Fruit fly (Drosophila melanogaster): ENCODE results near the gene Mes2.
A peak's percentile ranks its signal among the peaks of the same experiment; 100 is the strongest.

Mes2 gene

DNA sequence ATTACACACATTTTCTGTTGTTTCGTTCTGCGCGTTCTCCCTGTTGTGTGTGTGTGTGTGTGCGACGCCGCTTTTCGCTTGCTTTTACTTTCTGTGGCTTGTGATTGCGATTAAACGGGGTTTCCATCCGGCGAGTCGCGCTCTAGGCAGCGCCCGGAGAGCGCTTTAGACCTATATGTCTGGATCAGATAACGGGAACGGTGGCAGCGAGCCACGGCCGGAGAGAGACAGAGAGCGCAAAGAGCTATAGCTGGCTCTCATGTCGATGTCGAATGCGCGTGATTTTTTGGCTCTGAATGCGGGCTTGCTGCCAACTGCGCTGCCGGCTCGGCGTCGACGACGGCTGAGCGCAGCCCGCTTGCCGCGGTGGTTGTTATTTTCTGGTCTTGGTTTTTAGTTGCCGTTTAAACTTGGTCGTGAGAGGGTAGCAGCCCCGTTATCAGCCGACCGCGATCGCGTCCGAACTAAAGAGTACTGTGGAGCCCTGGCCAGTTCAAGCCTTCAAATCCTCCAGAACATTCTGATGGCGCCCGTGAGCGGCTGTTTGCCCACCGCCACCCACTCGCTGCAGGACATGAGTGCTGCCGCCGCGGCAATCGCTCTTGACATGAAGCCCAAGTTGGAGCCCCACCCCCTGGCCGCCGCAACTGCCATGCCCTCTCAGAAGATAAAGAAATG lies at the start of gene Mes2:
TSS of gene Mes2 (plus strand) at position 394 of the 678 bp plus-strand sequence.
- TF ChIP-seq EcR (GFP tag; optimal IDR thresholded peaks at IDR 0.05) (no peak), Dll (optimal IDR thresholded peaks at IDR 0.05) (peak; percentile 86), psq (optimal IDR thresholded peaks at IDR 0.05) (no peak), CG8478 (optimal IDR thresholded peaks at IDR 0.05) (no peak), pan (optimal IDR thresholded peaks at IDR 0.05) (no peak), usp (GFP tag; optimal IDR thresholded peaks at IDR 0.05) (no peak)

DNA sequence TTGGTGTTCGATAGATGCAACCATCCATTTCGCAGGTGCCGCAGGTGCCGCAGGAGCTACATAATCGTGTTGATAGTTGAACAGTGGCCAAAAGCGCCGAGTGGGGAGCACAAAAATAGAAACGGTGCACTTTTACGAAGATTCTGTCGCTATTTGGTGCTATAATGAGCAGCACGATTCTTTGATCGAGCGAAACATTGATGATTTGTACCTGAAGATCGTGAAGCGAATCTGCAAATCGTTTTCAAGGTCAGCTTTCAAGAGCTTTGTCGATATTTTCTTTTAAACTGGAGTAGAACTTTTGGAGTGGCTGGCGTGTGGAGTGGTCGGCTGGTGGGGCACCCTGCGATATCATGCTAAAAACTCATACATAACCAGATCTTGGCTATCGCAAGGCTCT lies 47.0 kb upstream of the Mes2 start, which contains the start of gene CG11131:
TSS of gene CG11131 (plus strand) at position 301 of the 400 bp plus-strand sequence.
- no peak for TF ChIP-seq Dll (optimal IDR thresholded peaks at IDR 0.05)
- no peak for TF ChIP-seq psq (optimal IDR thresholded peaks at IDR 0.05)
- no peak for TF ChIP-seq EcR (GFP tag; optimal IDR thresholded peaks at IDR 0.05)
- no peak for TF ChIP-seq CG8478 (optimal IDR thresholded peaks at IDR 0.05)
- TF ChIP-seq usp (GFP tag; optimal IDR thresholded peaks at IDR 0.05) = no peak
- TF ChIP-seq pan (optimal IDR thresholded peaks at IDR 0.05) = no peak

DNA sequence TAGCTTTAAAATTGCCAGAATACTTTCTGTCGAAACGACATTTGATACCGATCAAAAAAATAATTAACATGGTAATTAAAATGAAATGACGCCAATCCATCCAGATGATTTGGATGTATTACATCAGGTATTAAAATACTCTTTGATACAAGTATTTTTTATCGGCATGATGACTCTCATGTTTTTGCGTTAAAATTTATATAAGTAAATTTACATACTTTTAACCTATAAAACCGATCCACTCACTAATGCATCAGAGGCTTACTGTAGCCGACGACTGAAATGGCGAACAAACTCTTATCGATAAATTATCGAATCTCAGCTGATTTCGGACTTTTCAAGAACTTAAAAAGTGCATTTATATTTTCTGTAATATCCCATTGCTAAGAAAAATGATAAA lies 43.8 kb upstream of the Mes2 start, which contains the start of gene BoYb:
TSS of gene BoYb (plus strand) at position 301 of the 400 bp plus-strand sequence.
- TF ChIP-seq Dll (optimal IDR thresholded peaks at IDR 0.05) = no peak
- no peak for TF ChIP-seq psq (optimal IDR thresholded peaks at IDR 0.05)
- TF ChIP-seq EcR (GFP tag; optimal IDR thresholded peaks at IDR 0.05) = no peak
- no peak for TF ChIP-seq usp (GFP tag; optimal IDR thresholded peaks at IDR 0.05)
- no peak for TF ChIP-seq CG8478 (optimal IDR thresholded peaks at IDR 0.05)
- no peak for TF ChIP-seq pan (optimal IDR thresholded peaks at IDR 0.05)

- TF ChIP-seq EcR (GFP tag; optimal IDR thresholded peaks at IDR 0.05) (no peak), pan (optimal IDR thresholded peaks at IDR 0.05) (no peak), psq (optimal IDR thresholded peaks at IDR 0.05) (no peak), CG8478 (optimal IDR thresholded peaks at IDR 0.05) (no peak), Dll (optimal IDR thresholded peaks at IDR 0.05) (no peak), usp (GFP tag; optimal IDR thresholded peaks at IDR 0.05) (no peak)
Measured at dm6 chr3L:22909325-22909904, 36.0 kb upstream of the Mes2 start.

DNA sequence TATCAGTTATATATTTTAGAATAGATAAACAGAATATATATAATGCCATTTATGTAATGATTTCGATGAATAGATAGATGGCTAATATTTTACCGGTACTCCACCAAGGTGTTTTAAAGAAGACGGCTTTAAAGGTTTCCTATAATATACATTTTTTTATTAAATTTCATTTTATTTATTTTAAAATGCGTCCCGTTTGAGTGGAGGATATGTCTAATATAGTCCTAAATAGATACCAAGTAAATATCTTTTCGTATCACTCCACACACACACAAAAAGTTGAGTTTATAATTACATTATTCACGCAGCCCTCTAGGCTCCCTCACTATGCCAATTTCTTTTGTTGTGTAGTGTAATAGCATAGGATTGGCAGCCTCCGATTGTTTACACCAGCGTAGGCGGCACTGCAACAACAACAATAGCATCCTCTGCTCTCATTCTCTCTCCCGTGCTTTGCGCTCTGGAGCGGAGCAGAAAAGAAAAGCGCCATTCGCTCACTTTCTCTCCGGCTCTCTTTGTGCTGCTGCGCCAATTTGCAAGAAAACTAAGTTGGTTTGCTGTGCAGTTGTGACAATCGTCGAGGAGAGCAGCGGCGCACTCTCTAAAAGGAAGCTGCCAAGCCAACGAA lies 35.4 kb upstream of the Mes2 start, which contains the start of gene CG12768:
TSS of gene CG12768 (plus strand) at position 578 of the 628 bp plus-strand sequence.
- no peak for TF ChIP-seq usp (GFP tag; optimal IDR thresholded peaks at IDR 0.05)
- no peak for TF ChIP-seq pan (optimal IDR thresholded peaks at IDR 0.05)
- TF ChIP-seq CG8478 (optimal IDR thresholded peaks at IDR 0.05) = no peak
- TF ChIP-seq Dll (optimal IDR thresholded peaks at IDR 0.05) = peak; percentile 83

DNA sequence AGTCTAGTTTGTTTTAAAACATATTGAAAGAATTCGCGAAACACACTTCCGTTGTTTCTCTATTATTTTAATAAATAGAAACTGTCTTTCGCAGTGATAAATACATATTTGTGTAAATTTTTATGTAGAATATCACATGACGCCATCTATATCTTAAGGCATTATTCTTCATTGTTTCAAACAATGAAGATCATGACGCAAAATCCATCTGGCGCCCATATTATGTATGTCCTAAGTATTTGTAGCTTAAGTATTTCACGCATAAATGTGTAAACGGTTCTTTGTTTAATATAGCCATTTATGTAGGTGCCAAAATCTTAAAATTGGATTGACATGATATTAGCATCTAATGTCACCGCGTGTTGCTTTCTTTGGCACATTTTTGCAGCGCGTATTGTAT lies 5.2 kb upstream of the Mes2 start:
- TF ChIP-seq Dll (optimal IDR thresholded peaks at IDR 0.05) = no peak
- TF ChIP-seq EcR (GFP tag; optimal IDR thresholded peaks at IDR 0.05) = no peak

dm6 chr3L:22943484-22943883 lies 2.0 kb upstream of the Mes2 start:
- TF ChIP-seq pan (optimal IDR thresholded peaks at IDR 0.05) = no peak
- TF ChIP-seq CG8478 (optimal IDR thresholded peaks at IDR 0.05) = no peak
- no peak for TF ChIP-seq usp (GFP tag; optimal IDR thresholded peaks at IDR 0.05)
- no peak for TF ChIP-seq Dll (optimal IDR thresholded peaks at IDR 0.05)
- no peak for TF ChIP-seq EcR (GFP tag; optimal IDR thresholded peaks at IDR 0.05)
- TF ChIP-seq psq (optimal IDR thresholded peaks at IDR 0.05) = no peak

DNA sequence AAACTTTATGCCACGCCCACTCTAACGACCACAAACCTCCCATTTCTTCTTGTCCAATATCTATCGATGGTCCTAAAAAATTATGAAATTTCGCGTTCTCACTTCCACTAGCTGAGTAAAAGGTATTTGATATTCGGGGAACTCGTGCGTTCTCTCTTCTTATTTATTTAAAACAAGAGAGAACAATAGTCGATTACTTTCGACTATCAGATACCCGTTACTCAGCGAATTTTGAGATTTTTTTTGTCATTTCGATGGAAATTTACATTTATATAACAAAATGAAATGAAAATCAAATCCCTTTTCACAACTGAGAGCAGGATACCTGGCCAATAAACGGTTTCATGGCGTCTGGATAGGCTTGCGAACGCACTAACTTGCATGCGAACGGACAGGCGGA lies 964 bp upstream of the Mes2 start:
- no peak for TF ChIP-seq psq (optimal IDR thresholded peaks at IDR 0.05)

DNA sequence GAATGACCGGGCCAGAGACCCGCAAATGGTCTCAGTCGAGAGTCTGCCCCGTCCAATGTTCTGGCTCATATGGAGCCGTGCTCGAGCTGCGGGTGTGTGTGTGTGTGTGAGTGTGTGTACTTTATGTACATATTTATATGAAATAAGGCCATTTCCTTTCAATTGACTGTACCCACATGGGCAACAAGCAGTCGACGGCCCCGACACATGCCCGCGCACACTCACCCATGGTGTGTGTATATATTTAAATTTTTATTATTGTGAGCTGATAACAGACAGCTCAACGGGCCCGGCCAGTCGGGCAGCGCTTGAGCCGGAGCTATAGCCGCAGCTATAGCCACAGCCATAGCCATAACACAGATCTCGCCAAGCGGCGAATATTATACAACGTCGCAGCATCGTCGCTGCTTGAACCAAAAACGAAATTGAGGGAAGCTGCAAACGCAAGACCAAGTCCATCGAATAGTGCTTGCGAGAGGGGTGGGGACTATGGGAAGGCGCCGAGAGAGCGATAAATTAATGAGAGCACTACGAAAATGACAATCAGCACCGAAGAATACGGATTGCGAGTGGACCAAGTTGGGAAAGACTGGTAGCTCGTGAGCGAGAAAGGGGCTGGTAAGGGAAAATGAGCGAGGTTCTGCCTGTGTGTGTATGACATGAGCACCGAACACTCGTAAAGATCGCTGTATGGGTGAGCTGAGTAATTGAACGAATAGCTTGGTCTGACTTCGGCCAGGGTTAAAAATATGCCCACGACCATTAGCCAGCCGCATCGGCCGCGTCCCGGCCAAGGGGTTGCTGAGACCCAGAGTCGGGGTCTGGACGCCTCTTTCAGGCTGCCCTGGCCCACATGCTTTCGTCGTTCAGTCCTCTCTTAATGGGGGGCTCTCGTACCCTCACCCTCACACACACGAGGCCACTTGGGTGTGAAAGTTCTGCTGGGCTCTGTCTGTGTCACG lies 2.8 kb downstream of the Mes2 start:
- TF ChIP-seq usp (GFP tag; optimal IDR thresholded peaks at IDR 0.05) (no peak), EcR (GFP tag; optimal IDR thresholded peaks at IDR 0.05) (no peak), pan (optimal IDR thresholded peaks at IDR 0.05) (no peak), psq (optimal IDR thresholded peaks at IDR 0.05) (no peak), CG8478 (optimal IDR thresholded peaks at IDR 0.05) (no peak), Dll (optimal IDR thresholded peaks at IDR 0.05) (no peak)

dm6 chr3L:22952703-22953102 lies 7.2 kb downstream of the Mes2 start:
- no peak for TF ChIP-seq CG8478 (optimal IDR thresholded peaks at IDR 0.05)
- TF ChIP-seq usp (GFP tag; optimal IDR thresholded peaks at IDR 0.05) = no peak
- TF ChIP-seq pan (optimal IDR thresholded peaks at IDR 0.05) = no peak
- TF ChIP-seq psq (optimal IDR thresholded peaks at IDR 0.05) = no peak
- no peak for TF ChIP-seq Dll (optimal IDR thresholded peaks at IDR 0.05)
- TF ChIP-seq EcR (GFP tag; optimal IDR thresholded peaks at IDR 0.05) = no peak

- no peak for TF ChIP-seq CG8478 (optimal IDR thresholded peaks at IDR 0.05)
- no peak for TF ChIP-seq psq (optimal IDR thresholded peaks at IDR 0.05)
Measured at dm6 chr3L:22955202-22955601, 9.7 kb downstream of the Mes2 start, which contains the start of gene CG32461. CG32461 (minus strand) TSS chr3L:22955302.

DNA sequence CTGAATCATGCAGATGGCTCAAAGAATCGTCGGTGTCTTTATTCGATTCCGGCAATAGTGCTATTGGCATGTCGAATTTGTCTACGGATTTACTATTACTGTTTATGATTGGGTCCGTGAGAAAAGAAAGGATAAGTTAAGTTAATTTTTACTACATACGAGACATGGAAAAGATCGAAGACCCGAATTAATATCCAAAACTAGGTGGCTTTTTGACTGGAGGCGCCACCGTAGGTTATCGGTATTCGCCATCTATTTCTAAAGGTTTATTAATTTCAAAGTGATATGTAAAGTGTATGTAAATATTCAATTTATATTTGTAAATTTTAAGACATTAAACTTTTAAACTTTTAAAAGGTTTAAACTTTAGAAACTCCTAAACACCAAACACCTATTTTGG lies 12.7 kb downstream of the Mes2 start:
- no peak for TF ChIP-seq psq (optimal IDR thresholded peaks at IDR 0.05)
- TF ChIP-seq Dll (optimal IDR thresholded peaks at IDR 0.05) = no peak
- TF ChIP-seq CG8478 (optimal IDR thresholded peaks at IDR 0.05) = no peak
- no peak for TF ChIP-seq usp (GFP tag; optimal IDR thresholded peaks at IDR 0.05)
- no peak for TF ChIP-seq pan (optimal IDR thresholded peaks at IDR 0.05)
- TF ChIP-seq EcR (GFP tag; optimal IDR thresholded peaks at IDR 0.05) = no peak
